Fruit fly (Drosophila melanogaster): ENCODE data around the gene Aplip1.

Gene Aplip1

dm6 chr3L:1204674-1205547 is 8.8 kb downstream of the Aplip1 start, which contains the start of gene CG9119 (continued):
- no peak for TF ChIP-seq bigmax (GFP tag; optimal IDR thresholded peaks at IDR 0.05)
- no peak for TF ChIP-seq CG5953 (GFP tag; IDR thresholded peaks at IDR 0.05)
- no peak for TF ChIP-seq CG13123 (GFP tag; optimal IDR thresholded peaks at IDR 0.05)
- peak; percentile 59 for TF ChIP-seq CG1603 (tag; optimal IDR thresholded peaks at IDR 0.05)
- TF ChIP-seq CG15073 (GFP tag; optimal IDR thresholded peaks at IDR 0.05), result no peak
- peak; percentile 29 for TF ChIP-seq CG12299 (tag; optimal IDR thresholded peaks at IDR 0.05)
- no peak for TF ChIP-seq salm (tag; optimal IDR thresholded peaks at IDR 0.05)
- no peak for TF ChIP-seq sima (GFP tag; optimal IDR thresholded peaks at IDR 0.05)
- TF ChIP-seq tin (GFP tag; optimal IDR thresholded peaks at IDR 0.05), result peak; percentile 13
- no peak for TF ChIP-seq gce (GFP tag; IDR thresholded peaks at IDR 0.05)
- peak; percentile 51 for TF ChIP-seq pum (GFP tag; optimal IDR thresholded peaks at IDR 0.05)
- peak; percentile 44 for TF ChIP-seq CG8388 (GFP tag; optimal IDR thresholded peaks at IDR 0.05)
- peak; percentile 11 for TF ChIP-seq p53 (GFP tag; optimal IDR thresholded peaks at IDR 0.05)
- TF ChIP-seq ro (GFP tag; IDR thresholded peaks at IDR 0.05), result no peak
- peak; percentile 66 for TF ChIP-seq nmo (GFP tag; optimal IDR thresholded peaks at IDR 0.05)
- TF ChIP-seq psq (GFP tag; optimal IDR thresholded peaks at IDR 0.05), result no peak
- 0 out of 2 replicates have a peak, but pooled peaks have one; percentile 36 for TF ChIP-seq CG4730 (GFP tag; IDR thresholded peaks at IDR 0.05)
- TF ChIP-seq Dek (tag; optimal IDR thresholded peaks at IDR 0.05), result peak; percentile 65
- TF ChIP-seq CG8359 (GFP tag; optimal IDR thresholded peaks at IDR 0.05; ENCODE audit: borderline replicate concordance), result peak; percentile 17
- TF ChIP-seq gem (tag; optimal IDR thresholded peaks at IDR 0.05), result peak; percentile 74
- peak; percentile 59 for TF ChIP-seq Xbp1 (GFP tag; optimal IDR thresholded peaks at IDR 0.05)
- TF ChIP-seq CG6813 (GFP tag; optimal IDR thresholded peaks at IDR 0.05), result peak; percentile 60
- TF ChIP-seq C15 (GFP tag; IDR thresholded peaks at IDR 0.05), result no peak
- TF ChIP-seq CG12744 (GFP tag; optimal IDR thresholded peaks at IDR 0.05), result peak; percentile 23
- peak; percentile 59 for TF ChIP-seq Ssrp (tag; optimal IDR thresholded peaks at IDR 0.05)
- peak; percentile 35 for TF ChIP-seq CG10431 (GFP tag; optimal IDR thresholded peaks at IDR 0.05)
- peak; percentile 44; the same call in 1 of the 2 replicates for TF ChIP-seq wor (GFP tag; IDR thresholded peaks at IDR 0.05)
- TF ChIP-seq CG34422 (GFP tag; IDR thresholded peaks at IDR 0.05), result no peak
- TF ChIP-seq sd (tag; optimal IDR thresholded peaks at IDR 0.05), result peak; percentile 27
- TF ChIP-seq abd-A (tag; optimal IDR thresholded peaks at IDR 0.05), result peak; percentile 89
- no peak for TF ChIP-seq luna (GFP tag; optimal IDR thresholded peaks at IDR 0.05)
- no peak for TF ChIP-seq CG2116 (GFP tag; optimal IDR thresholded peaks at IDR 0.05)
- TF ChIP-seq CG10543 (GFP tag; optimal IDR thresholded peaks at IDR 0.05), result peak; percentile 84
- TF ChIP-seq twi (tag; optimal IDR thresholded peaks at IDR 0.05), result peak; percentile 51
- no peak for TF ChIP-seq sna (GFP tag; IDR thresholded peaks at IDR 0.05; ENCODE audit: partially characterized antibody)
- peak; percentile 24 for TF ChIP-seq CG12104 (GFP tag; optimal IDR thresholded peaks at IDR 0.05)
- no peak for TF ChIP-seq CG8765 (GFP tag; IDR thresholded peaks at IDR 0.05)
- TF ChIP-seq seq (GFP tag; IDR thresholded peaks at IDR 0.05), result peak; percentile 44; the same call in 1 of the 2 replicates
- no peak for TF ChIP-seq nerfin-2 (GFP tag; IDR thresholded peaks at IDR 0.05; ENCODE audit: partially characterized antibody)
- TF ChIP-seq gsb-n (tag; optimal IDR thresholded peaks at IDR 0.05), result peak; percentile 66
- peak; percentile 76 for TF ChIP-seq exex (tag; optimal IDR thresholded peaks at IDR 0.05)
- TF ChIP-seq CG4854 (GFP tag; optimal IDR thresholded peaks at IDR 0.05), result no peak
- no peak for TF ChIP-seq zen2 (GFP tag; IDR thresholded peaks at IDR 0.05; ENCODE audit: partially characterized antibody)
- TF ChIP-seq HLH4C (GFP tag; IDR thresholded peaks at IDR 0.05; ENCODE audit: partially characterized antibody), result no peak
- TF ChIP-seq CG10565 (GFP tag; optimal IDR thresholded peaks at IDR 0.05), result no peak
- no peak for TF ChIP-seq Opbp (GFP tag; IDR thresholded peaks at IDR 0.05; ENCODE audit: partially characterized antibody)
- peak; percentile 48 for TF ChIP-seq CG17359 (tag; optimal IDR thresholded peaks at IDR 0.05)
- peak; percentile 16 for TF ChIP-seq dmrt11E (tag; optimal IDR thresholded peaks at IDR 0.05)

Measured in whole organism, embryonic.